Worm (Caenorhabditis elegans) whole organism, young adult: ENCODE measurements around the gene set-17.

ENCODE experiments used
- F52B5.7 ChIP-seq: sonication (generic microtip); optimal IDR thresholded peaks from 2 replicates; lab custom pipeline; 2016; ENCODE audit warnings: mild to moderate bottlenecking, missing genetic modification characterization, missing compliant biosample characterization
- F55B11.4 ChIP-seq: sonication (generic microtip); optimal IDR thresholded peaks from 2 replicates; lab custom pipeline; 2016; ENCODE audit warnings: missing compliant biosample characterization, missing genetic modification characterization, borderline replicate concordance; ENCODE audit not compliant: insufficient read depth
- F57A8.1 ChIP-seq: fragments of 200-800 bp; sonication (Bioruptor generic); optimal IDR thresholded peaks from 2 replicates; lab custom pipeline; 2018; ENCODE audit warnings: mild to moderate bottlenecking, missing genetic modification characterization, moderate library complexity, missing compliant biosample characterization
- T07F8.4 ChIP-seq: sonication (generic microtip); optimal IDR thresholded peaks from 2 replicates; lab custom pipeline; 2016; ENCODE audit warnings: mild to moderate bottlenecking, missing genetic modification characterization, moderate library complexity, missing compliant biosample characterization
- dpl-1 ChIP-seq: fragments of 150-350 bp; optimal IDR thresholded peaks from 2 replicates; lab custom pipeline; 2014; ENCODE audit warnings: missing biosample characterization, missing genetic modification reagents, missing genetic modification characterization
- lin-35 ChIP-seq, 3 experiments: fragments of 150-350 bp in 2 of 3; sonication (generic microtip) in 1 of 3; optimal IDR thresholded peaks; 2 replicates each; lab custom pipeline; 2014 to 2018; ENCODE audit warnings: missing biosample characterization in 3 of 3, missing genetic modification characterization in 3 of 3, missing genetic modification reagents in 3 of 3
- mcd-1 ChIP-seq: fragments of 200-800 bp; sonication (Bioruptor generic); IDR thresholded peaks from 2 replicates; pipeline ENCODE4 v1.3.6; 2022; ENCODE audit warnings: missing genetic modification reagents, missing genetic modification characterization, missing compliant biosample characterization
- nfya-1 ChIP-seq: sonication (generic microtip); optimal IDR thresholded peaks from 2 replicates; lab custom pipeline; 2017; ENCODE audit warnings: antibody characterized with exemption, missing compliant biosample characterization, missing genetic modification characterization, borderline replicate concordance; ENCODE audit not compliant: insufficient read depth
- nfya-2 ChIP-seq: fragments of 200-800 bp; sonication (Bioruptor generic); IDR thresholded peaks from 2 replicates; pipeline ENCODE4 v1.3.6; 2022; ENCODE audit warnings: missing genetic modification reagents, missing genetic modification characterization, missing compliant biosample characterization
- snpc-4 ChIP-seq, 5 experiments: fragments of 150-350 bp in 1 of 5; sonication (generic microtip) in 4 of 5; optimal IDR thresholded peaks; 2 replicates each; lab custom pipeline; 2014 to 2018; ENCODE audit warnings: missing genetic modification characterization in 5 of 5, missing biosample characterization in 3 of 5, antibody characterized with exemption in 2 of 5, mild to moderate bottlenecking in 2 of 5, missing compliant biosample characterization in 2 of 5, missing genotype in 2 of 5, moderate library complexity in 2 of 5, missing genetic modification reagents in 1 of 5
- tbp1 ChIP-seq: fragments of 200-800 bp; sonication (Bioruptor generic); optimal IDR thresholded peaks from 2 replicates; lab custom pipeline; 2018; ENCODE audit warnings: mild to moderate bottlenecking, missing genetic modification characterization, missing compliant biosample characterization
- ztf-22 ChIP-seq: fragments of 200-800 bp; sonication (Bioruptor generic); optimal IDR thresholded peaks from 2 replicates; lab custom pipeline; 2018; ENCODE audit warnings: mild to moderate bottlenecking, missing genetic modification characterization, moderate library complexity, missing compliant biosample characterization

DNA sequence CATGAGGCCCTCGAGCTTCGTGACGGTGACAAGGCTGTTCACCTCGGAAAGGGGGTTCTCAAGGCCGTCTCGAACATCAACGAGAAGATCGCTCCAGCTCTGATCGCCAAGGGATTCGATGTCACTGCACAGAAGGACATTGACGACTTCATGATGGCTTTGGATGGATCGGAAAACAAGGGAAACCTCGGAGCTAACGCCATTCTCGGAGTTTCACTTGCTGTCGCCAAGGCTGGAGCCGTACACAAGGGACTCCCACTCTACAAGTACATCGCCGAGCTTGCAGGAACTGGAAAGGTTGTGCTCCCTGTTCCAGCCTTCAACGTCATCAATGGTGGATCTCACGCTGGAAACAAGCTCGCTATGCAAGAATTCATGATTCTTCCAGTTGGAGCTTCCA, 7.9 kb downstream of the set-17 start:
- TF ChIP-seq F55B11.4 (tag; lab: Kevin White, UChicago) (no peak), dpl-1 (GFP tag; lab: Kevin White, UChicago) (no peak), nfya-1 (tag; lab: Kevin White, UChicago) (no peak), lin-35 (GFP tag; optimal IDR thresholded peaks at IDR 0.05; lab: Kevin White, UChicago) (no peak), tbp1 (GFP tag; lab: Kevin White, UChicago) (no peak), mcd-1 (no peak), snpc-4 (GFP tag; optimal IDR thresholded peaks at IDR 0.05; lab: Kevin White, UChicago) (no peak), snpc-4 (tag; optimal IDR thresholded peaks at IDR 0.05; lab: Kevin White, UChicago) (no peak), ztf-22 (no peak), F57A8.1 (GFP tag; lab: Kevin White, UChicago) (no peak), nfya-2 (GFP tag; lab: Robert Waterston, UW) (no peak), T07F8.4 (tag; lab: Kevin White, UChicago) (no peak), F52B5.7 (tag; lab: Kevin White, UChicago) (no peak)
